Worm (Caenorhabditis elegans) whole organism, L1 larva: ENCODE results near the gene W05H9.4.
A peak's percentile ranks its signal among the peaks of the same experiment; 100 is the strongest.

ENCODE experiments used
- ama-1 ChIP-seq: fragments of 150-350 bp; optimal IDR thresholded peaks from 2 replicates; lab custom pipeline; 2014
- dpl-1 ChIP-seq, 3 experiments: fragments of 150-350 bp in 2 of 3; sonication (generic microtip) in 1 of 3; optimal IDR thresholded peaks; 2 replicates each; lab custom pipeline; 2014 to 2017; ENCODE audit warnings: missing biosample characterization in 3 of 3, missing genetic modification characterization in 3 of 3, missing genetic modification reagents in 3 of 3
- egl-27 ChIP-seq, 2 experiments: fragments of 150-350 bp in 1 of 2; sonication (generic microtip); optimal IDR thresholded peaks; 3 replicates each; lab custom pipeline; 2017 to 2018; ENCODE audit warnings: missing biosample characterization in 2 of 2, missing genetic modification characterization in 2 of 2, missing genetic modification reagents in 2 of 2
- elt-2 ChIP-seq: sonication (generic microtip); optimal IDR thresholded peaks from 2 replicates; lab custom pipeline; 2016; ENCODE audit warnings: missing genetic modification characterization, mild to moderate bottlenecking, inconsistent platforms, missing compliant biosample characterization, missing genetic modification reagents
- fos-1 ChIP-seq: fragments of 150-350 bp; optimal IDR thresholded peaks from 2 replicates; lab custom pipeline; 2014; ENCODE audit warnings: missing biosample characterization, missing genetic modification characterization
- lin-15B ChIP-seq: fragments of 150-350 bp; sonication (generic microtip); optimal IDR thresholded peaks from 3 replicates; lab custom pipeline; 2014; ENCODE audit warnings: missing biosample characterization, missing genetic modification characterization
- mdl-1 ChIP-seq, 2 experiments: fragments of 150-350 bp; optimal IDR thresholded peaks; 2 replicates each; lab custom pipeline; 2014 to 2017; ENCODE audit warnings: missing biosample characterization in 2 of 2, missing genetic modification characterization in 2 of 2, inconsistent platforms in 1 of 2
- nhr-11 ChIP-seq: fragments of 150-350 bp; optimal IDR thresholded peaks from 2 replicates; lab custom pipeline; 2014; ENCODE audit warnings: missing biosample characterization, missing genetic modification characterization
- nhr-71 ChIP-seq: sonication (generic microtip); optimal IDR thresholded peaks from 2 replicates; lab custom pipeline; 2016; ENCODE audit warnings: mild to moderate bottlenecking, missing genetic modification characterization, moderate library complexity, missing compliant biosample characterization
- skn-1 ChIP-seq: fragments of 150-350 bp; optimal IDR thresholded peaks from 2 replicates; lab custom pipeline; 2014; ENCODE audit warnings: missing biosample characterization, missing genetic modification characterization
- ztf-11 ChIP-seq, 2 experiments: sonication (generic microtip); optimal IDR thresholded peaks; 2 replicates each; lab custom pipeline; 2016 to 2017; ENCODE audit warnings: missing genetic modification characterization in 2 of 2, missing biosample characterization in 1 of 2, missing compliant biosample characterization in 1 of 2

ce11 chrX:6239927-6240639, 23.4 kb upstream of the W05H9.4 start:
- no peak for TF ChIP-seq ama-1
- no peak for TF ChIP-seq nhr-11 (tag; lab: Kevin White, UChicago)
- TF ChIP-seq skn-1 (tag; lab: Kevin White, UChicago), result peak; percentile 15
- TF ChIP-seq elt-2 (tag; lab: Kevin White, UChicago), result no peak
- TF ChIP-seq ztf-11 (tag; optimal IDR thresholded peaks at IDR 0.05; lab: Kevin White, UChicago), result no peak
- no peak for TF ChIP-seq egl-27 (tag; optimal IDR thresholded peaks at IDR 0.05; lab: Kevin White, UChicago)
- peak; percentile 68 for TF ChIP-seq nhr-71 (tag; lab: Kevin White, UChicago)
- TF ChIP-seq lin-15B, result no peak
- no peak for TF ChIP-seq fos-1 (tag; lab: Kevin White, UChicago)
- peak in 1 of 2 experiments; percentile 55 for TF ChIP-seq mdl-1 (tag; optimal IDR thresholded peaks at IDR 0.05; lab: Kevin White, UChicago)
- no peak for TF ChIP-seq dpl-1 (GFP tag; optimal IDR thresholded peaks at IDR 0.05; lab: Kevin White, UChicago)
